Fruit fly (Drosophila melanogaster): ENCODE results near the gene CG15525.

Gene CG15525

dm6 chr3R:29997607-29998236, at the start of gene CG15525, which contains the start of gene CG11504:
TSS of gene CG15525 (minus strand) at chr3R:29997676.
TSS of gene CG11504 (plus strand) at chr3R:29997900.
- TF ChIP-seq h (optimal IDR thresholded peaks at IDR 0.05) (no peak), Myc (optimal IDR thresholded peaks at IDR 0.05) (no peak), insv (optimal IDR thresholded peaks at IDR 0.05) (no peak), Sin3A (optimal IDR thresholded peaks at IDR 0.05) (no peak), psq (optimal IDR thresholded peaks at IDR 0.05) (no peak), ttk (optimal IDR thresholded peaks at IDR 0.05) (no peak)

dm6 chr3R:30046029-30047001, 48.8 kb upstream of the CG15525 start, which contains the start of the genes RpL32 and CG7943:
TSS of gene RpL32 (minus strand) at chr3R:30046161.
TSS of gene CG7943 (plus strand) at chr3R:30046470.
- TF ChIP-seq Myc (optimal IDR thresholded peaks at IDR 0.05) (no peak), psq (optimal IDR thresholded peaks at IDR 0.05) (no peak), h (optimal IDR thresholded peaks at IDR 0.05) (no peak), insv (optimal IDR thresholded peaks at IDR 0.05) (no peak), Sin3A (optimal IDR thresholded peaks at IDR 0.05) (no peak), ttk (optimal IDR thresholded peaks at IDR 0.05) (no peak)

dm6 chr3R:30043139-30043744, 45.8 kb upstream of the CG15525 start, which contains the start of gene Sry-delta:
TSS of gene Sry-delta (plus strand) at chr3R:30043341.
- TF ChIP-seq insv (optimal IDR thresholded peaks at IDR 0.05), result no peak
- TF ChIP-seq Myc (optimal IDR thresholded peaks at IDR 0.05), result no peak
- no peak for TF ChIP-seq psq (optimal IDR thresholded peaks at IDR 0.05)
- TF ChIP-seq ttk (optimal IDR thresholded peaks at IDR 0.05), result no peak
- no peak for TF ChIP-seq Sin3A (optimal IDR thresholded peaks at IDR 0.05)
- no peak for TF ChIP-seq h (optimal IDR thresholded peaks at IDR 0.05)

- TF ChIP-seq psq (optimal IDR thresholded peaks at IDR 0.05) (no peak), Sin3A (optimal IDR thresholded peaks at IDR 0.05) (no peak), h (optimal IDR thresholded peaks at IDR 0.05) (no peak)
Observed at dm6 chr3R:30040879-30041278, 43.4 kb upstream of the CG15525 start.

- no peak for TF ChIP-seq psq (optimal IDR thresholded peaks at IDR 0.05)
Observed at dm6 chr3R:30039494-30039893, 42.0 kb upstream of the CG15525 start, which contains the start of the genes janA, Sry-alpha and Sry-beta. TSS of gene janA (minus strand) at chr3R:30039533. TSS of gene Sry-alpha (plus strand) at chr3R:30039719. TSS of gene Sry-beta (plus strand) at chr3R:30039719.

- TF ChIP-seq insv (optimal IDR thresholded peaks at IDR 0.05), result no peak
- TF ChIP-seq ttk (optimal IDR thresholded peaks at IDR 0.05), result no peak
- no peak for TF ChIP-seq Myc (optimal IDR thresholded peaks at IDR 0.05)
- no peak for TF ChIP-seq h (optimal IDR thresholded peaks at IDR 0.05)
- no peak for TF ChIP-seq Sin3A (optimal IDR thresholded peaks at IDR 0.05)
- no peak for TF ChIP-seq psq (optimal IDR thresholded peaks at IDR 0.05)
Observed at dm6 chr3R:30038628-30039027, 41.2 kb upstream of the CG15525 start, which contains the start of gene janB. TSS of gene janB (minus strand) at chr3R:30038728.

dm6 chr3R:30037630-30038029, 40.2 kb upstream of the CG15525 start, which contains the start of gene ocn:
TSS of gene ocn (minus strand) at chr3R:30037730.
- TF ChIP-seq ttk (optimal IDR thresholded peaks at IDR 0.05) (no peak), psq (optimal IDR thresholded peaks at IDR 0.05) (no peak), h (optimal IDR thresholded peaks at IDR 0.05) (no peak), insv (optimal IDR thresholded peaks at IDR 0.05) (no peak), Myc (optimal IDR thresholded peaks at IDR 0.05) (no peak), Sin3A (optimal IDR thresholded peaks at IDR 0.05) (no peak)

- TF ChIP-seq ttk (optimal IDR thresholded peaks at IDR 0.05) (no peak), h (optimal IDR thresholded peaks at IDR 0.05) (no peak), insv (optimal IDR thresholded peaks at IDR 0.05) (no peak), Sin3A (optimal IDR thresholded peaks at IDR 0.05) (no peak), Myc (optimal IDR thresholded peaks at IDR 0.05) (no peak), psq (optimal IDR thresholded peaks at IDR 0.05) (no peak)
Observed at dm6 chr3R:30036609-30037008, 39.1 kb upstream of the CG15525 start, which contains the start of gene ZIPIC. TSS of gene ZIPIC (minus strand) at chr3R:30036870.

- TF ChIP-seq Sin3A (optimal IDR thresholded peaks at IDR 0.05), result no peak
- no peak for TF ChIP-seq h (optimal IDR thresholded peaks at IDR 0.05)
- TF ChIP-seq insv (optimal IDR thresholded peaks at IDR 0.05), result no peak
- no peak for TF ChIP-seq psq (optimal IDR thresholded peaks at IDR 0.05)
- no peak for TF ChIP-seq ttk (optimal IDR thresholded peaks at IDR 0.05)
- no peak for TF ChIP-seq Myc (optimal IDR thresholded peaks at IDR 0.05)
Observed at dm6 chr3R:30032281-30032680, 34.8 kb upstream of the CG15525 start.

- TF ChIP-seq ttk (optimal IDR thresholded peaks at IDR 0.05) (no peak), insv (optimal IDR thresholded peaks at IDR 0.05) (no peak), h (optimal IDR thresholded peaks at IDR 0.05) (no peak), Sin3A (optimal IDR thresholded peaks at IDR 0.05) (no peak), Myc (optimal IDR thresholded peaks at IDR 0.05) (no peak), psq (optimal IDR thresholded peaks at IDR 0.05) (no peak)
Observed at dm6 chr3R:30030061-30030460, 32.6 kb upstream of the CG15525 start.

dm6 chr3R:30023445-30023844, 26.0 kb upstream of the CG15525 start:
- TF ChIP-seq ttk (optimal IDR thresholded peaks at IDR 0.05) (no peak), h (optimal IDR thresholded peaks at IDR 0.05) (no peak), Sin3A (optimal IDR thresholded peaks at IDR 0.05) (no peak), Myc (optimal IDR thresholded peaks at IDR 0.05) (no peak), psq (optimal IDR thresholded peaks at IDR 0.05) (no peak), insv (optimal IDR thresholded peaks at IDR 0.05) (no peak)

All from Kc167 (cell line).